Worm (Caenorhabditis elegans) whole organism, L4/young adult: Measurements from ENCODE around the gene smc-5.

Source experiments
- W03F9.2 ChIP-seq: fragments of 150-350 bp; optimal IDR thresholded peaks from 2 replicates; lab custom pipeline; 2014; ENCODE audit warnings: missing biosample characterization, missing genetic modification characterization
- him-1 ChIP-seq: sonication (generic microtip); optimal IDR thresholded peaks from 2 replicates; lab custom pipeline; 2016; ENCODE audit warnings: missing genotype, missing genetic modification reagents, missing genetic modification characterization, missing compliant biosample characterization

ce11 chrII:5103189-5103588, 41.3 kb downstream of the smc-5 start:
- TF ChIP-seq him-1 (tag; lab: Kevin White, UChicago) (no peak), W03F9.2 (tag; lab: Kevin White, UChicago) (no peak)
